Worm (Caenorhabditis elegans): ENCODE data around the gene Y45G12B.2.
A peak's percentile ranks its signal among the peaks of the same experiment; 100 is the strongest.

The Y45G12B.2 gene

ce11 chrV:2711429-2711828 is 16.9 kb downstream of the Y45G12B.2 start, which contains the start of gene C24B9.3:
Gene C24B9.3 (minus strand): TSS chrV:2711599.
- no peak for TF ChIP-seq nhr-47 (tag; optimal IDR thresholded peaks at IDR 0.05)
- TF ChIP-seq zip-4 (GFP tag; optimal IDR thresholded peaks at IDR 0.05): no peak
- TF ChIP-seq fkh-8 (tag; optimal IDR thresholded peaks at IDR 0.05): no peak
- TF ChIP-seq lin-15B (tag; optimal IDR thresholded peaks at IDR 0.05): no peak
- no peak for TF ChIP-seq skn-1 (tag; optimal IDR thresholded peaks at IDR 0.05)
- no peak for TF ChIP-seq swsn-7 (tag; optimal IDR thresholded peaks at IDR 0.05)
- no peak for TF ChIP-seq nhr-19 (GFP tag; conservative IDR thresholded peaks at IDR 0.05)
- no peak for TF ChIP-seq lin-39 (tag; optimal IDR thresholded peaks at IDR 0.05)
- TF ChIP-seq egl-13 (tag; optimal IDR thresholded peaks at IDR 0.05): no peak
- peak in 1 of 2 experiments; percentile 11 for TF ChIP-seq lin-35 (GFP tag; optimal IDR thresholded peaks at IDR 0.05)
- TF ChIP-seq ceh-90 (tag; optimal IDR thresholded peaks at IDR 0.05): no peak
- TF ChIP-seq ces-1 (GFP tag; optimal IDR thresholded peaks at IDR 0.05): no peak
- TF ChIP-seq aly-2 (tag; optimal IDR thresholded peaks at IDR 0.05): no peak
- TF ChIP-seq unc-98 (GFP tag; IDR thresholded peaks at IDR 0.05): no peak
- peak; percentile 63 for TF ChIP-seq elt-2 (tag; optimal IDR thresholded peaks at IDR 0.05)
- no peak for TF ChIP-seq dpl-1 (GFP tag; optimal IDR thresholded peaks at IDR 0.05)

ce11 chrV:2713532-2713931 is 19.0 kb downstream of the Y45G12B.2 start, which contains the start of gene srt-28:
Gene srt-28 (minus strand): TSS chrV:2713632.
- TF ChIP-seq lir-3 (tag; optimal IDR thresholded peaks at IDR 0.05; ENCODE audit: poor library complexity) (no peak), sptf-1 (tag; optimal IDR thresholded peaks at IDR 0.05) (no peak), pax-3 (tag; optimal IDR thresholded peaks at IDR 0.05) (peak; percentile 18), isw-1 (GFP tag; IDR thresholded peaks at IDR 0.05) (no peak), F16B12.6 (tag; optimal IDR thresholded peaks at IDR 0.05) (no peak)

- TF ChIP-seq irx-1 (tag; optimal IDR thresholded peaks at IDR 0.05) (no peak), mep-1 (tag; optimal IDR thresholded peaks at IDR 0.05) (no peak), mab-9 (GFP tag; IDR thresholded peaks at IDR 0.05) (no peak), lin-14 (GFP tag; optimal IDR thresholded peaks at IDR 0.05) (no peak), unc-98 (GFP tag; IDR thresholded peaks at IDR 0.05) (no peak)
These were observed 22.4 kb downstream of the Y45G12B.2 start for ce11 chrV:2716933-2717332.

ce11 chrV:2718688-2719185 is 24.2 kb downstream of the Y45G12B.2 start, which contains the start of gene srt-29:
Gene srt-29 (minus strand): TSS chrV:2719135.
- TF ChIP-seq unc-30 (tag; optimal IDR thresholded peaks at IDR 0.05) (no peak), unc-62 (GFP tag; optimal IDR thresholded peaks at IDR 0.05) (no peak), nhr-76 (tag; optimal IDR thresholded peaks at IDR 0.05) (no peak), hlh-4 (tag; optimal IDR thresholded peaks at IDR 0.05) (no peak), efl-3 (GFP tag; optimal IDR thresholded peaks at IDR 0.05) (no peak), nhr-11 (tag; optimal IDR thresholded peaks at IDR 0.05) (no peak), F16B12.6 (tag; optimal IDR thresholded peaks at IDR 0.05) (no peak), dpl-1 (GFP tag; optimal IDR thresholded peaks at IDR 0.05) (no peak), xbp-1 (tag; optimal IDR thresholded peaks at IDR 0.05) (no peak), sox-4 (tag; optimal IDR thresholded peaks at IDR 0.05) (no peak), aly-2 (tag; optimal IDR thresholded peaks at IDR 0.05) (no peak), lin-14 (GFP tag; optimal IDR thresholded peaks at IDR 0.05) (no peak), ceh-63 (GFP tag; optimal IDR thresholded peaks at IDR 0.05) (no peak), swsn-7 (tag; optimal IDR thresholded peaks at IDR 0.05) (no peak), skn-1 (tag; optimal IDR thresholded peaks at IDR 0.05) (no peak)

ce11 chrV:2720763-2721162 is 26.2 kb downstream of the Y45G12B.2 start, which contains the start of gene srt-27:
Gene srt-27 (minus strand): TSS chrV:2720863.
- TF ChIP-seq nhr-28 (tag; optimal IDR thresholded peaks at IDR 0.05) (no peak), lin-39 (tag; optimal IDR thresholded peaks at IDR 0.05) (no peak), ceh-8 (GFP tag; optimal IDR thresholded peaks at IDR 0.05) (no peak), egl-27 (tag; optimal IDR thresholded peaks at IDR 0.05) (no peak), efl-1 (optimal IDR thresholded peaks at IDR 0.05) (no peak), efl-1 (GFP tag; optimal IDR thresholded peaks at IDR 0.05 in 1 of 2) (no peak), hpl-2 (GFP tag; optimal IDR thresholded peaks at IDR 0.05) (no peak), nhr-11 (tag; optimal IDR thresholded peaks at IDR 0.05) (no peak), aha-1 (tag; optimal IDR thresholded peaks at IDR 0.05) (no peak), fos-1 (tag; optimal IDR thresholded peaks at IDR 0.05) (no peak)
